Worm (Caenorhabditis elegans): Measurements from ENCODE around the gene C13F10.5.

Gene C13F10.5

ce11 chrV:7223941-7224340 lies 5.1 kb upstream of the C13F10.5 start, which contains the start of gene C13F10.1:
Gene C13F10.1 (plus strand): TSS chrV:7224078.
- no peak for TF ChIP-seq unc-62 (GFP tag; optimal IDR thresholded peaks at IDR 0.05)

ce11 chrV:7223152-7223551 lies 4.3 kb upstream of the C13F10.5 start, which contains the start of gene C13F10.7:
Gene C13F10.7 (minus strand): TSS chrV:7223252.
- TF ChIP-seq unc-62 (GFP tag; optimal IDR thresholded peaks at IDR 0.05): no peak

- TF ChIP-seq unc-62 (GFP tag; optimal IDR thresholded peaks at IDR 0.05): no peak
These were observed 2.2 kb upstream of the C13F10.5 start, which contains the start of the genes C13F10.8, C13F10.6 and kxd-1 for ce11 chrV:7220973-7221519. Gene C13F10.8 (minus strand): TSS chrV:7221023. Gene C13F10.6 (minus strand): TSS chrV:7221039. Gene kxd-1 (plus strand): TSS chrV:7221469.

- TF ChIP-seq unc-62 (GFP tag; optimal IDR thresholded peaks at IDR 0.05): no peak
These were observed 2.9 kb downstream of the C13F10.5 start for ce11 chrV:7216016-7216415.

- TF ChIP-seq unc-62 (GFP tag; optimal IDR thresholded peaks at IDR 0.05): no peak
These were observed 4.1 kb downstream of the C13F10.5 start, which contains the start of gene soap-1 for ce11 chrV:7214802-7215201. Gene soap-1 (minus strand): TSS chrV:7214902.

- no peak for TF ChIP-seq unc-62 (GFP tag; optimal IDR thresholded peaks at IDR 0.05)
These were observed 9.9 kb downstream of the C13F10.5 start for ce11 chrV:7209001-7209400.

ce11 chrV:7201353-7201752 lies 17.5 kb downstream of the C13F10.5 start:
- no peak for TF ChIP-seq unc-62 (GFP tag; optimal IDR thresholded peaks at IDR 0.05)

- TF ChIP-seq unc-62 (GFP tag; optimal IDR thresholded peaks at IDR 0.05): no peak
These were observed 19.0 kb downstream of the C13F10.5 start, which contains the start of gene F09G2.1 for ce11 chrV:7199932-7200331. Gene F09G2.1 (plus strand): TSS chrV:7200232.

ce11 chrV:7199077-7199476 lies 19.8 kb downstream of the C13F10.5 start:
- TF ChIP-seq unc-62 (GFP tag; optimal IDR thresholded peaks at IDR 0.05): no peak

- TF ChIP-seq unc-62 (GFP tag; optimal IDR thresholded peaks at IDR 0.05): no peak
These were observed 20.5 kb downstream of the C13F10.5 start for ce11 chrV:7198403-7198802.

- no peak for TF ChIP-seq unc-62 (GFP tag; optimal IDR thresholded peaks at IDR 0.05)
These were observed 21.9 kb downstream of the C13F10.5 start for ce11 chrV:7197036-7197435.

- no peak for TF ChIP-seq unc-62 (GFP tag; optimal IDR thresholded peaks at IDR 0.05)
These were observed 22.4 kb downstream of the C13F10.5 start, which contains the start of gene F09G2.2 for ce11 chrV:7196498-7196966. Gene F09G2.2 (plus strand): TSS chrV:7196916.

- TF ChIP-seq unc-62 (GFP tag; optimal IDR thresholded peaks at IDR 0.05): no peak
These were observed 22.9 kb downstream of the C13F10.5 start, which contains the start of gene attf-2 for ce11 chrV:7196037-7196436. Gene attf-2 (minus strand): TSS chrV:7196137.

ce11 chrV:7194818-7195217 lies 24.1 kb downstream of the C13F10.5 start:
- TF ChIP-seq unc-62 (GFP tag; optimal IDR thresholded peaks at IDR 0.05): no peak

- no peak for TF ChIP-seq unc-62 (GFP tag; optimal IDR thresholded peaks at IDR 0.05)
These were observed 25.3 kb downstream of the C13F10.5 start, which contains the start of gene F09G2.8 for ce11 chrV:7193562-7193961. Gene F09G2.8 (minus strand): TSS chrV:7193662.

- no peak for TF ChIP-seq unc-62 (GFP tag; optimal IDR thresholded peaks at IDR 0.05)
These were observed 31.6 kb downstream of the C13F10.5 start for ce11 chrV:7187295-7187694.

ce11 chrV:7186599-7186998 lies 32.3 kb downstream of the C13F10.5 start:
- no peak for TF ChIP-seq unc-62 (GFP tag; optimal IDR thresholded peaks at IDR 0.05)

All from whole organism, dauer.